Worm (Caenorhabditis elegans) whole organism, L2 larva: ENCODE data around the gene srbc-67.
"Not testable (repeated sequence)": the region's sequence is repeated elsewhere in the genome, so short reads cannot be mapped to it uniquely, and the experiment has no call there.

Experiments used
- F13H6.1 ChIP-seq: sonication (generic microtip); optimal IDR thresholded peaks from 2 replicates; lab custom pipeline; 2016; ENCODE audit warnings: missing genetic modification characterization, missing compliant biosample characterization
- Y55F3AM.14 ChIP-seq: fragments of 200-800 bp; sonication (Bioruptor generic); optimal IDR thresholded peaks from 2 replicates; lab custom pipeline; 2018; ENCODE audit warnings: mild to moderate bottlenecking, missing genetic modification characterization, missing compliant biosample characterization
- ZK546.5 ChIP-seq: sonication (generic microtip); optimal IDR thresholded peaks from 2 replicates; lab custom pipeline; 2017; ENCODE audit warnings: missing biosample characterization, missing genetic modification characterization
- alr-1 ChIP-seq: fragments of 150-350 bp; optimal IDR thresholded peaks from 2 replicates; lab custom pipeline; 2014; ENCODE audit warnings: missing biosample characterization, missing genetic modification characterization
- aly-2 ChIP-seq: fragments of 150-350 bp; optimal IDR thresholded peaks from 2 replicates; lab custom pipeline; 2014; ENCODE audit warnings: missing biosample characterization, missing genetic modification characterization
- ama-1 ChIP-seq: fragments of 150-350 bp; optimal IDR thresholded peaks from 2 replicates; lab custom pipeline; 2018; ENCODE audit warnings: inconsistent platforms
- crh-2 ChIP-seq: sonication (generic microtip); optimal IDR thresholded peaks from 2 replicates; lab custom pipeline; 2017; ENCODE audit warnings: missing biosample characterization, missing genetic modification characterization
- egl-27 ChIP-seq: sonication (generic microtip); optimal IDR thresholded peaks from 3 replicates; lab custom pipeline; 2017; ENCODE audit warnings: missing biosample characterization, missing genetic modification reagents, missing genetic modification characterization
- elt-1 ChIP-seq: fragments of 150-350 bp; optimal IDR thresholded peaks from 2 replicates; lab custom pipeline; 2014; ENCODE audit warnings: missing biosample characterization, missing genetic modification characterization
- elt-3 ChIP-seq: sonication (generic microtip); optimal IDR thresholded peaks from 2 replicates; lab custom pipeline; 2017; ENCODE audit warnings: missing biosample characterization, missing genetic modification characterization
- fos-1 ChIP-seq: fragments of 150-350 bp; optimal IDR thresholded peaks from 2 replicates; lab custom pipeline; 2014; ENCODE audit warnings: missing biosample characterization, missing genetic modification characterization
- lin-11 ChIP-seq: fragments of 150-350 bp; sonication (generic microtip); optimal IDR thresholded peaks from 2 replicates; lab custom pipeline; 2014; ENCODE audit warnings: missing biosample characterization, missing genetic modification characterization, inconsistent platforms, mixed read lengths
- mbf-1 ChIP-seq: sonication (generic microtip); optimal IDR thresholded peaks from 2 replicates; lab custom pipeline; 2017; ENCODE audit warnings: missing biosample characterization, missing genetic modification characterization
- mdl-1 ChIP-seq, 2 experiments: fragments of 150-350 bp in 1 of 2; sonication (generic microtip) in 1 of 2; optimal IDR thresholded peaks; 2 replicates each; lab custom pipeline; 2017; ENCODE audit warnings: missing biosample characterization in 2 of 2, missing genetic modification characterization in 2 of 2
- nhr-11 ChIP-seq: fragments of 150-350 bp; optimal IDR thresholded peaks from 2 replicates; lab custom pipeline; 2014; ENCODE audit warnings: missing biosample characterization, missing genetic modification characterization
- nhr-12 ChIP-seq: fragments of 150-350 bp; optimal IDR thresholded peaks from 2 replicates; lab custom pipeline; 2014; ENCODE audit warnings: missing biosample characterization, missing genetic modification characterization
- nhr-237 ChIP-seq: fragments of 150-350 bp; optimal IDR thresholded peaks from 2 replicates; lab custom pipeline; 2014; ENCODE audit warnings: missing biosample characterization, missing genetic modification characterization
- nhr-25 ChIP-seq: fragments of 150-350 bp; sonication (generic microtip); optimal IDR thresholded peaks from 3 replicates; lab custom pipeline; 2014; ENCODE audit warnings: missing biosample characterization, missing genetic modification characterization
- nhr-6 ChIP-seq: fragments of 150-350 bp; optimal IDR thresholded peaks from 2 replicates; lab custom pipeline; 2014; ENCODE audit warnings: missing biosample characterization, missing genetic modification characterization
- nhr-77 ChIP-seq: fragments of 150-350 bp; optimal IDR thresholded peaks from 2 replicates; lab custom pipeline; 2014; ENCODE audit warnings: missing biosample characterization, missing genetic modification characterization
- peb-1 ChIP-seq: fragments of 150-350 bp; optimal IDR thresholded peaks from 2 replicates; lab custom pipeline; 2014; ENCODE audit warnings: missing biosample characterization, missing genetic modification characterization
- sem-4 ChIP-seq: fragments of 150-350 bp; optimal IDR thresholded peaks from 2 replicates; lab custom pipeline; 2014; ENCODE audit warnings: missing biosample characterization, missing genetic modification reagents, missing genetic modification characterization
- skn-1 ChIP-seq: sonication (generic microtip); optimal IDR thresholded peaks from 2 replicates; lab custom pipeline; 2017; ENCODE audit warnings: missing biosample characterization, missing genetic modification characterization
- sma-9 ChIP-seq, 2 experiments: fragments of 150-350 bp in 1 of 2; sonication (generic microtip) in 1 of 2; optimal IDR thresholded peaks; 2 replicates each; lab custom pipeline; 2014 to 2016; ENCODE audit warnings: missing genetic modification characterization in 2 of 2, mild to moderate bottlenecking in 1 of 2, missing biosample characterization in 1 of 2, missing compliant biosample characterization in 1 of 2, missing genetic modification reagents in 1 of 2, moderate library complexity in 1 of 2
- snpc-4 ChIP-seq: fragments of 150-350 bp; optimal IDR thresholded peaks from 2 replicates; lab custom pipeline; 2014; ENCODE audit warnings: missing biosample characterization, missing genetic modification characterization
- unc-39 ChIP-seq: fragments of 150-350 bp; optimal IDR thresholded peaks from 2 replicates; lab custom pipeline; 2014; ENCODE audit warnings: missing biosample characterization, missing genetic modification characterization
- unc-55 ChIP-seq: fragments of 150-350 bp; sonication (generic microtip); optimal IDR thresholded peaks from 3 replicates; lab custom pipeline; 2014; ENCODE audit warnings: missing biosample characterization, missing genetic modification reagents, missing genetic modification characterization
- unc-62 ChIP-seq: fragments of 150-350 bp; optimal IDR thresholded peaks from 2 replicates; lab custom pipeline; 2014; ENCODE audit warnings: missing biosample characterization, missing genetic modification reagents, missing genetic modification characterization
- zag-1 ChIP-seq: fragments of 150-350 bp; optimal IDR thresholded peaks from 2 replicates; lab custom pipeline; 2014; ENCODE audit warnings: missing biosample characterization, missing genetic modification characterization
- ztf-1 ChIP-seq: fragments of 200-800 bp; sonication (Bioruptor generic); conservative IDR thresholded peaks from 2 replicates; pipeline ENCODE4 v1.3.6; 2022; ENCODE audit warnings: missing genetic modification characterization, missing compliant biosample characterization
- ztf-11 ChIP-seq: sonication (generic microtip); optimal IDR thresholded peaks from 2 replicates; lab custom pipeline; 2017; ENCODE audit warnings: missing biosample characterization, missing genetic modification characterization
- ztf-4 ChIP-seq: fragments of 150-350 bp; optimal IDR thresholded peaks from 2 replicates; lab custom pipeline; 2014; ENCODE audit warnings: missing biosample characterization, missing genetic modification characterization

The srbc-67 gene

ce11 chrV:3562824-3563223, 21.8 kb upstream of the srbc-67 start, which contains the start of gene T24A6.16:
Gene T24A6.16 (minus strand): TSS chrV:3562924.
- not testable (repeated sequence) for TF ChIP-seq unc-39; unc-62; lin-11 (tag; lab: Kevin White, UChicago)

DNA sequence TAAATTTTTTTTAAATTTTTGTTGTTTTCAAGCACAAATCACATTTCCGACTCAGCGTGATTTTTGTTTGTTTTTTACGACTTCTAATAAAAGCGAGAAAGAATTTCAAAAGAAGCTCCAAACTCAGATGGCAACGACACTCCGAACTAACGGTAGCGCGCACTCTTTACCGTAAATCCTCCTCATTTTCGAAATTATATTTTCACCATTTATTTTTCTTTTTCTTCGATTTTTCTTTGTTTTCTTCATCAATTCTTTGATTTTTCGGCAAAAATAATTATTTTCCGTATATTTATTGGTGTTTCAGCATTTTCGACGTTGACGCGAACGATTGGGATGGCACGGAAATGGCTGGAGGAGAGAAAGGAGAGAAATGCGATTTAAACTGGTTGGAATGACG, 17.7 kb upstream of the srbc-67 start, which contains the start of gene T24A6.1:
T24A6.1 (plus strand) TSS at position 301 of the 400 bp plus-strand sequence.
- TF ChIP-seq unc-55 (GFP tag; lab: Kevin White, UChicago); unc-39; mdl-1 (tag; optimal IDR thresholded peaks at IDR 0.05; lab: Kevin White, UChicago): not testable (repeated sequence)

DNA sequence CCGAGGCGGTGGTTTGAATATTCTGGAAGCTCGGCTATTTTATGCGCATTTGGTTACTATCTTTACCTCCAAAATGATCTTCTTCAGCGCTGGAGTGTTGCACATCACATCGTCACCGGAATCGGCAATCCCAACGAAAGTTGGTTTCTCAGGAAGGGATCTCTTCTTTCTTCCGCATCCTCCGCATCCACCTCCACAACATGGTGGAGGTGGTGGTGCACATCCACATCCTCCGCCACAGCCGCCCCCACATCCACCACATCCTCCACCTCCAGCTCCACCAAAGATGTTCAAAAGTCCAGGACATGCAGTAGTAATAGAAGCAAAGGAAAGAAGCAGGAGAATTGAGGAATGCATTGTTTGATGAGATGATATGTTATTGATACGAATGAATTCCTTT, 16.4 kb upstream of the srbc-67 start, which contains the start of gene grl-31:
grl-31 (minus strand) TSS at position 357 of the 400 bp plus-strand sequence.
- no peak for TF ChIP-seq ztf-1 (GFP tag; lab: Robert Waterston, UW)
- no peak for TF ChIP-seq nhr-11 (tag; lab: Kevin White, UChicago)
- TF ChIP-seq snpc-4 (tag; lab: Kevin White, UChicago): no peak
- TF ChIP-seq nhr-12 (tag; lab: Kevin White, UChicago): no peak
- TF ChIP-seq mbf-1 (tag; lab: Kevin White, UChicago): no peak
- TF ChIP-seq ama-1 (lab: Kevin White, UChicago): no peak
- TF ChIP-seq peb-1 (tag; lab: Kevin White, UChicago): no peak
- TF ChIP-seq F13H6.1 (tag; lab: Kevin White, UChicago): no peak
- TF ChIP-seq zag-1 (tag; lab: Kevin White, UChicago): no peak
- no peak for TF ChIP-seq nhr-77 (tag; lab: Kevin White, UChicago)
- no peak for TF ChIP-seq elt-1 (tag; lab: Kevin White, UChicago)
- TF ChIP-seq crh-2 (tag; lab: Kevin White, UChicago): no peak
- no peak for TF ChIP-seq nhr-25 (tag; lab: Kevin White, UChicago)
- TF ChIP-seq Y55F3AM.14 (GFP tag; lab: Kevin White, UChicago): no peak
- no peak for TF ChIP-seq aly-2 (tag; lab: Kevin White, UChicago)

ce11 chrV:3555986-3556385, 15.0 kb upstream of the srbc-67 start, which contains the start of gene grl-30:
Gene grl-30 (plus strand): TSS chrV:3556286.
- TF ChIP-seq aly-2 (tag; lab: Kevin White, UChicago) (no peak), alr-1 (tag; lab: Kevin White, UChicago) (no peak), mbf-1 (tag; lab: Kevin White, UChicago) (no peak), egl-27 (tag; lab: Kevin White, UChicago) (no peak), sem-4 (no peak), crh-2 (tag; lab: Kevin White, UChicago) (no peak), unc-55 (GFP tag; lab: Kevin White, UChicago) (no peak), nhr-237 (no peak), nhr-25 (tag; lab: Kevin White, UChicago) (no peak), sma-9 (GFP tag; optimal IDR thresholded peaks at IDR 0.05; lab: Kevin White, UChicago) (no peak), sma-9 (tag; optimal IDR thresholded peaks at IDR 0.05; lab: Kevin White, UChicago) (no peak), zag-1 (tag; lab: Kevin White, UChicago) (no peak), skn-1 (no peak), elt-1 (tag; lab: Kevin White, UChicago) (no peak), Y55F3AM.14 (GFP tag; lab: Kevin White, UChicago) (no peak), nhr-6 (tag; lab: Kevin White, UChicago) (no peak), nhr-11 (tag; lab: Kevin White, UChicago) (no peak)

- TF ChIP-seq egl-27 (tag; lab: Kevin White, UChicago) (no peak), ztf-4 (tag; lab: Kevin White, UChicago) (no peak), elt-3 (no peak), peb-1 (tag; lab: Kevin White, UChicago) (no peak), sem-4 (no peak), ZK546.5 (tag; lab: Kevin White, UChicago) (no peak), snpc-4 (tag; lab: Kevin White, UChicago) (no peak), ztf-11 (tag; lab: Kevin White, UChicago) (no peak), sma-9 (GFP tag; optimal IDR thresholded peaks at IDR 0.05; lab: Kevin White, UChicago) (no peak), sma-9 (tag; optimal IDR thresholded peaks at IDR 0.05; lab: Kevin White, UChicago) (no peak), elt-1 (tag; lab: Kevin White, UChicago) (no peak), nhr-237 (no peak), fos-1 (tag; lab: Kevin White, UChicago) (no peak), mdl-1 (tag; optimal IDR thresholded peaks at IDR 0.05; lab: Kevin White, UChicago) (no peak), aly-2 (tag; lab: Kevin White, UChicago) (no peak)
Measured at ce11 chrV:3554869-3555268, 13.9 kb upstream of the srbc-67 start, which contains the start of gene grl-29. Gene grl-29 (minus strand): TSS chrV:3555236.
